Worm (Caenorhabditis elegans) whole organism, late embryonic: Measurements from ENCODE around the gene M01B2.12.

ENCODE experiments used
- ama-1 ChIP-seq: fragments of 150-350 bp; optimal IDR thresholded peaks from 2 replicates; lab custom pipeline; 2014
- dmd-4 ChIP-seq: sonication (generic microtip); optimal IDR thresholded peaks from 2 replicates; lab custom pipeline; 2016; ENCODE audit warnings: borderline replicate concordance, missing genetic modification characterization, missing compliant biosample characterization
- sdc-2 ChIP-seq: sonication (generic microtip); optimal IDR thresholded peaks from 2 replicates; lab custom pipeline; 2016; ENCODE audit warnings: missing genotype, missing genetic modification characterization, missing compliant biosample characterization
- unc-3 ChIP-seq, 2 experiments: fragments of 200-800 bp in 1 of 2; sonication (Bioruptor generic) in 1 of 2; sonication (generic microtip) in 1 of 2; conservative IDR thresholded peaks in 1 of 2; optimal IDR thresholded peaks in 1 of 2; 2 replicates each; pipeline versions ENCODE4 v1.3.6 to Lab custom; 2016 to 2022; ENCODE audit warnings: missing compliant biosample characterization in 2 of 2, missing genetic modification characterization in 2 of 2, missing genetic modification reagents in 1 of 2

DNA sequence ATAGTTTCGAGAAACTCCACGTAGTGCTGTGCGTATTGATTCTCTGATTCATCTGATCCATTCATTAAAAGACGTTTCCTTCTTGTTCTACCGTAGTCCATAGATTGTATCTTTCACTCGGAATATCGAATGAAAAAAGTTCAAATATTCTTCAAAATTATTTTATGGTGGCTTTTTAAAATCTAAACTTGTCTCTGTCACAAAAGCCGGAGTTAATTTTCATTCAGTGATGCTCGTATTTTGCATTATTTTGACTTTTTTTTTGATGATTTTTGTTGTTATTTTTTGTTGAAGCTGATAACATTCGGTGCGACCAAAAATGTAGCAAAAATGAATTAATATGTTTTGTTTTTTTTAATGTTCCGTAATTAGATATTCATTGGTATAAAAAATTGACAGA, 28.4 kb downstream of the M01B2.12 start, which contains the start of gene nhr-164:
- TF ChIP-seq sdc-2, result no peak
- TF ChIP-seq ama-1 (lab: Kevin White, UChicago), result no peak
- TF ChIP-seq unc-3 (GFP tag; conservative IDR thresholded peaks at IDR 0.05; lab: Robert Waterston, UW), result no peak
- TF ChIP-seq unc-3 (tag; optimal IDR thresholded peaks at IDR 0.05; lab: Kevin White, UChicago), result no peak
- no peak for TF ChIP-seq dmd-4 (tag; lab: Kevin White, UChicago)
